Worm (Caenorhabditis elegans): Measurements from ENCODE around the gene W09H1.1.
A peak's percentile ranks its signal among the peaks of the same experiment; 100 is the strongest.

Gene W09H1.1

ce11 chrII:13184129-13184528, 2.8 kb upstream of the W09H1.1 start, which contains the start of gene W09H1.3:
Gene W09H1.3 (plus strand): TSS chrII:13184429.
- TF ChIP-seq pqm-1 (tag; optimal IDR thresholded peaks at IDR 0.05) (no peak), elt-2 (tag; optimal IDR thresholded peaks at IDR 0.05) (no peak), aly-2 (tag; optimal IDR thresholded peaks at IDR 0.05) (no peak), fkh-8 (tag; optimal IDR thresholded peaks at IDR 0.05) (no peak), ceh-82 (tag; optimal IDR thresholded peaks at IDR 0.05) (no peak), snu-23 (GFP tag; optimal IDR thresholded peaks at IDR 0.05) (no peak), dsc-1 (tag; optimal IDR thresholded peaks at IDR 0.05) (no peak), C16A3.4 (tag; optimal IDR thresholded peaks at IDR 0.05) (no peak), nhr-84 (tag; optimal IDR thresholded peaks at IDR 0.05) (no peak), C34B4.2 (tag; optimal IDR thresholded peaks at IDR 0.05) (no peak), ceh-88 (GFP tag; IDR thresholded peaks at IDR 0.05) (no peak)

ce11 chrII:13183228-13183755, 1.9 kb upstream of the W09H1.1 start, which contains the start of the genes W09H1.4 and his-73:
Gene W09H1.4 (plus strand): TSS chrII:13183528.
Gene his-73 (plus strand): TSS chrII:13183705.
- TF ChIP-seq nhr-77 (tag; optimal IDR thresholded peaks at IDR 0.05) = no peak
- no peak for TF ChIP-seq alr-1 (tag; optimal IDR thresholded peaks at IDR 0.05; ENCODE audit: borderline replicate concordance)
- no peak for TF ChIP-seq isw-1 (GFP tag; IDR thresholded peaks at IDR 0.05)
- no peak for TF ChIP-seq lin-39 (tag; optimal IDR thresholded peaks at IDR 0.05)
- TF ChIP-seq snu-23 (GFP tag; optimal IDR thresholded peaks at IDR 0.05) = no peak
- TF ChIP-seq tlp-1 (tag; optimal IDR thresholded peaks at IDR 0.05) = no peak
- TF ChIP-seq ceh-82 (tag; optimal IDR thresholded peaks at IDR 0.05) = no peak
- TF ChIP-seq mab-9 (GFP tag; IDR thresholded peaks at IDR 0.05) = no peak

DNA sequence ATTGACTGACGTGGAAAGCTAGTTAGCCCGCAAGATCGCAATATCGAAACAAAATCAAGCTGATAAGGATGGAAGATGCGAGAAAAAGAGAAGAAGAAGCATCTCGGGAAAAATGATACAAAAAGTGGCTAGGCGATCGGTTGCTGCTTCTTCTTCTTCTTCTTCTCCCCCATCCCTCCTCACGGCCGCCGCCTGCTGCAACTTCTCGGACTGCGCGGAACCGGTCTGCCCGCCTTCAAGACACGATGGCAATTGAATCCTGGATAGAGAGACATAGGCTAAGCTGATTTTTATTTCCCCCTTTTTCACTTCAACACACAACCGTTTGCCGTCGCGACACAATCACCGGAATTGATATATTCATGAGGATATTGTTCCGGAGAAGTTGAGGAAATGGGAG, 6.9 kb downstream of the W09H1.1 start:
- no peak for TF ChIP-seq alr-1 (tag; optimal IDR thresholded peaks at IDR 0.05; ENCODE audit: borderline replicate concordance)
- TF ChIP-seq elt-3 (tag; optimal IDR thresholded peaks at IDR 0.05) = no peak
- TF ChIP-seq blmp-1 (tag; optimal IDR thresholded peaks at IDR 0.05) = peak; percentile 25

ce11 chrII:13170696-13171095, 10.7 kb downstream of the W09H1.1 start:
- no peak for TF ChIP-seq ets-5 (GFP tag; IDR thresholded peaks at IDR 0.05)
- TF ChIP-seq nhr-20 (tag; optimal IDR thresholded peaks at IDR 0.05) = no peak
- TF ChIP-seq blmp-1 (tag; optimal IDR thresholded peaks at IDR 0.05) = peak; percentile 10
- no peak for TF ChIP-seq sox-4 (tag; optimal IDR thresholded peaks at IDR 0.05)

DNA sequence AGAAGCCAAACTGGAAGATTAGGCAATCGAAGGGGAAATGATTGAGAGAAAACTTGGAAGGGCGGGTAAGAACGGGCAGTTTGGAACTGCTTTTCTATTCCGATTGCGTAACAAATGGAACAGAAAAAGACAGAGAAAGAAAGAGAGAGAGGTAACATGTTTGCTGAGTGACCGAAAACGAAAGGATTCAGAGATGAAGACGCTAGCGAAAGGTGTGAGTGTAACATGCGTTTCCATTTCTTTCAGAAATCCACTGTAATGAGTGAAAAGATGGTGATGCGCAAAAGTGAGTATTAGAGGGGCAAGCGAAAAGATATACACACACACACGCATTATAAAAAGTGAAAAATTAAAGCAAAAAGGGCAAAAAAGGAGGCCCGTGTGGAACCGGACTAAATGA, 13.9 kb downstream of the W09H1.1 start:
- TF ChIP-seq pax-3 (tag; optimal IDR thresholded peaks at IDR 0.05) = no peak
- no peak for TF ChIP-seq Y116A8C.19 (tag; optimal IDR thresholded peaks at IDR 0.05; ENCODE audit: borderline replicate concordance)
- TF ChIP-seq F16B12.6 (tag; optimal IDR thresholded peaks at IDR 0.05) = no peak
- no peak for TF ChIP-seq pag-3 (tag; optimal IDR thresholded peaks at IDR 0.05; ENCODE audit: borderline replicate concordance, insufficient read depth)
- no peak for TF ChIP-seq ceh-8 (GFP tag; optimal IDR thresholded peaks at IDR 0.05)
- no peak for TF ChIP-seq efl-1 (optimal IDR thresholded peaks at IDR 0.05)
- TF ChIP-seq efl-1 (GFP tag; optimal IDR thresholded peaks at IDR 0.05 in 1 of 2) = peak in 1 of 2 experiments; percentile 71
- peak; percentile 98 for TF ChIP-seq blmp-1 (tag; optimal IDR thresholded peaks at IDR 0.05)

ce11 chrII:13165683-13166259, 15.6 kb downstream of the W09H1.1 start, which contains the start of gene moe-3:
Gene moe-3 (minus strand): TSS chrII:13165733.
- peak; percentile 30 for TF ChIP-seq nhr-20 (tag; optimal IDR thresholded peaks at IDR 0.05)
- peak; percentile 22 for TF ChIP-seq elt-2 (tag; optimal IDR thresholded peaks at IDR 0.05)
- TF ChIP-seq lin-35 (GFP tag; optimal IDR thresholded peaks at IDR 0.05) = peak in 1 of 2 experiments; percentile 61
- TF ChIP-seq efl-1 (optimal IDR thresholded peaks at IDR 0.05) = no peak
- peak in 1 of 2 experiments; percentile 57 for TF ChIP-seq efl-1 (GFP tag; optimal IDR thresholded peaks at IDR 0.05 in 1 of 2)
- peak in 1 of 3 experiments; percentile 17 for TF ChIP-seq dpl-1 (GFP tag; optimal IDR thresholded peaks at IDR 0.05)
- no peak for TF ChIP-seq mef-2 (tag; optimal IDR thresholded peaks at IDR 0.05)
